Worm (Caenorhabditis elegans): ENCODE results near the gene his-71.

The his-71 gene

DNA sequence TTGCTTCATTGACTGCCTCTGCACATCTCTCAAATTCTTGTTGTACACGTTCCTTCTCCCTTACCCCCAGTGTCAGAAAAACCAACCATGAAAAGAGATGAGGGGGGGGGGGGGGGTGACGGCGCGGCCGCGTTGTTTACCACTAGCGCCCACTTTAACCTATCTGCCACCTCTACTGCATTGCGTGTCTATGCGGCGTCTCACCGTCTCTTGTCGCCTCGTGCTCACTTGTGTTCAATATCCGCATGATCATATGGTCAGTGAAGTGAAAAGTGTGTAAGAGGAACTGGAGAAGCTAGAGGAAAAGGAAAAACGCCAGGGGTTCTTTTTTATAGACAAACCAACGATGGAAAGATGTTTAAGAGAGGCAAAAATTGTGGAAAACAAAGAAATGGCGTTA, 37.8 kb upstream of the his-71 start:
- no peak for TF ChIP-seq elt-3 (tag; optimal IDR thresholded peaks at IDR 0.05)
- TF ChIP-seq sma-9 (GFP tag; optimal IDR thresholded peaks at IDR 0.05), result peak; percentile 97
- TF ChIP-seq sma-9 (tag; optimal IDR thresholded peaks at IDR 0.05), result no peak
- TF ChIP-seq fos-1 (tag; optimal IDR thresholded peaks at IDR 0.05), result peak; percentile 81
- peak; percentile 43 for TF ChIP-seq lin-13 (GFP tag; optimal IDR thresholded peaks at IDR 0.05)
- no peak for TF ChIP-seq mbf-1 (tag; optimal IDR thresholded peaks at IDR 0.05)
- TF ChIP-seq unc-55 (GFP tag; optimal IDR thresholded peaks at IDR 0.05), result peak; percentile 76
- peak; percentile 62 for TF ChIP-seq zag-1 (tag; optimal IDR thresholded peaks at IDR 0.05)
- TF ChIP-seq nhr-12 (tag; optimal IDR thresholded peaks at IDR 0.05), result no peak
- TF ChIP-seq sem-4 (tag; optimal IDR thresholded peaks at IDR 0.05), result peak; percentile 81
- TF ChIP-seq blmp-1 (tag; optimal IDR thresholded peaks at IDR 0.05; ENCODE audit: insufficient read depth), result peak; percentile 66
- TF ChIP-seq nhr-23 (tag; optimal IDR thresholded peaks at IDR 0.05), result no peak
- TF ChIP-seq R02D3.7 (tag; optimal IDR thresholded peaks at IDR 0.05), result no peak
- TF ChIP-seq elt-1 (tag; optimal IDR thresholded peaks at IDR 0.05), result no peak
- TF ChIP-seq ztf-1 (GFP tag; conservative IDR thresholded peaks at IDR 0.05), result no peak
- TF ChIP-seq gmeb-1 (tag; optimal IDR thresholded peaks at IDR 0.05), result peak; percentile 47
- no peak for TF ChIP-seq dmd-4 (tag; optimal IDR thresholded peaks at IDR 0.05)
- TF ChIP-seq ZK546.5 (tag; optimal IDR thresholded peaks at IDR 0.05), result no peak
- peak; percentile 86 to 94 for TF ChIP-seq mdl-1 (tag; optimal IDR thresholded peaks at IDR 0.05)
- TF ChIP-seq unc-62 (GFP tag; optimal IDR thresholded peaks at IDR 0.05), result no peak
- TF ChIP-seq nhr-11 (tag; optimal IDR thresholded peaks at IDR 0.05), result no peak
- TF ChIP-seq nhr-237 (tag; optimal IDR thresholded peaks at IDR 0.05), result no peak
- peak; percentile 87 for TF ChIP-seq ama-1 (optimal IDR thresholded peaks at IDR 0.05)
- TF ChIP-seq C34F6.9 (tag; optimal IDR thresholded peaks at IDR 0.05), result peak; percentile 83
- TF ChIP-seq lin-11 (tag; optimal IDR thresholded peaks at IDR 0.05), result peak; percentile 68
- peak; percentile 72 for TF ChIP-seq egl-27 (tag; optimal IDR thresholded peaks at IDR 0.05)
- no peak for TF ChIP-seq skn-1 (tag; optimal IDR thresholded peaks at IDR 0.05)
- peak; percentile 70 for TF ChIP-seq sma-3 (GFP tag; optimal IDR thresholded peaks at IDR 0.05)
- TF ChIP-seq peb-1 (tag; optimal IDR thresholded peaks at IDR 0.05), result no peak
- TF ChIP-seq unc-39 (tag; optimal IDR thresholded peaks at IDR 0.05), result no peak
- TF ChIP-seq nhr-129 (tag; optimal IDR thresholded peaks at IDR 0.05), result peak; percentile 93
- TF ChIP-seq F13H6.1 (tag; optimal IDR thresholded peaks at IDR 0.05), result peak; percentile 95
- peak; percentile 4 for TF ChIP-seq mab-5 (tag; optimal IDR thresholded peaks at IDR 0.05)
- peak; percentile 96 for TF ChIP-seq crh-2 (tag; optimal IDR thresholded peaks at IDR 0.05)
- no peak for TF ChIP-seq nhr-10 (tag; optimal IDR thresholded peaks at IDR 0.05)
- TF ChIP-seq ceh-16 (tag; optimal IDR thresholded peaks at IDR 0.05), result peak; percentile 56
- TF ChIP-seq nhr-6 (tag; optimal IDR thresholded peaks at IDR 0.05), result peak; percentile 41
- peak; percentile 56 for TF ChIP-seq snpc-4 (tag; optimal IDR thresholded peaks at IDR 0.05)
- TF ChIP-seq nhr-25 (tag; optimal IDR thresholded peaks at IDR 0.05), result peak; percentile 87
- TF ChIP-seq nhr-21 (tag; optimal IDR thresholded peaks at IDR 0.05), result peak; percentile 85
- TF ChIP-seq nhr-77 (tag; optimal IDR thresholded peaks at IDR 0.05), result no peak
- no peak for TF ChIP-seq ztf-11 (tag; optimal IDR thresholded peaks at IDR 0.05)
- TF ChIP-seq alr-1 (tag; optimal IDR thresholded peaks at IDR 0.05), result no peak
- peak; percentile 49 for TF ChIP-seq ztf-4 (tag; optimal IDR thresholded peaks at IDR 0.05)
- TF ChIP-seq Y55F3AM.14 (GFP tag; optimal IDR thresholded peaks at IDR 0.05), result peak; percentile 92
- TF ChIP-seq ceh-82 (tag; optimal IDR thresholded peaks at IDR 0.05), result no peak
- TF ChIP-seq lin-39 (tag; optimal IDR thresholded peaks at IDR 0.05), result no peak
- no peak for TF ChIP-seq aly-2 (tag; optimal IDR thresholded peaks at IDR 0.05)
- peak; percentile 48 to 73 for TF ChIP-seq lsy-2 (tag; optimal IDR thresholded peaks at IDR 0.05)

All from whole organism, L2 larva.